Fruit fly (Drosophila melanogaster) whole organism, embryonic: Measurements from ENCODE around the gene Trf4-1.

Experiments
- Adf1 ChIP-seq: fragments of 200-800 bp; sonication (Bioruptor generic); IDR thresholded peaks from 2 replicates; pipeline ENCODE4 v1.3.6; 2022; ENCODE audit warnings: missing biosample characterization, missing genetic modification characterization
- B-H2 ChIP-seq: fragments of 200-800 bp; sonication (Bioruptor generic); optimal IDR thresholded peaks from 2 replicates; lab custom pipeline; 2018; ENCODE audit warnings: missing biosample characterization, mild to moderate bottlenecking, missing genetic modification characterization
- Bteb2 ChIP-seq: fragments of 200-800 bp; sonication (Bioruptor generic); optimal IDR thresholded peaks from 2 replicates; lab custom pipeline; 2016; ENCODE audit warnings: missing biosample characterization, missing genetic modification characterization
- CG10565 ChIP-seq: fragments of 200-800 bp; sonication (Bioruptor generic); optimal IDR thresholded peaks from 3 replicates; lab custom pipeline; 2016; ENCODE audit warnings: missing biosample characterization, mild to moderate bottlenecking, missing genetic modification characterization
- CG11247 ChIP-seq: fragments of 200-800 bp; sonication (Bioruptor generic); IDR thresholded peaks from 2 replicates; pipeline ENCODE4 v1.3.6; 2022; ENCODE audit warnings: missing biosample characterization, missing genetic modification characterization
- CG1233 ChIP-seq: fragments of 200-800 bp; sonication (Bioruptor generic); optimal IDR thresholded peaks from 4 replicates; lab custom pipeline; 2018; ENCODE audit warnings: missing biosample characterization, mild to moderate bottlenecking, missing genetic modification characterization
- CG12391 ChIP-seq: fragments of 200-800 bp; sonication (Bioruptor generic); optimal IDR thresholded peaks from 3 replicates; lab custom pipeline; 2018; ENCODE audit warnings: missing biosample characterization, mild to moderate bottlenecking, missing genetic modification characterization, moderate library complexity
- CG12942 ChIP-seq: fragments of 200-800 bp; sonication (Bioruptor generic); optimal IDR thresholded peaks from 3 replicates; lab custom pipeline; 2016; ENCODE audit warnings: missing biosample characterization, missing genetic modification characterization
- CG14965 ChIP-seq: fragments of 200-800 bp; sonication (Bioruptor generic); optimal IDR thresholded peaks from 2 replicates; lab custom pipeline; 2016; ENCODE audit warnings: missing biosample characterization, missing genetic modification characterization, borderline replicate concordance
- CG15514 ChIP-seq: fragments of 200-800 bp; sonication (Bioruptor generic); optimal IDR thresholded peaks from 3 replicates; lab custom pipeline; 2017; ENCODE audit warnings: missing biosample characterization, missing genetic modification characterization, mild to moderate bottlenecking, moderate library complexity, missing genetic modification reagents
- CG16779 ChIP-seq: fragments of 200-800 bp; sonication (Bioruptor generic); IDR thresholded peaks from 2 replicates; pipeline ENCODE4 v1.3.6; 2022; ENCODE audit warnings: missing biosample characterization, missing genetic modification characterization
- CG17829 ChIP-seq: fragments of 200-800 bp; optimal IDR thresholded peaks from 2 replicates; lab custom pipeline; 2019; ENCODE audit warnings: missing biosample characterization, mild to moderate bottlenecking, missing genetic modification characterization, moderate library complexity
- CG2199 ChIP-seq: fragments of 200-800 bp; sonication (Bioruptor generic); IDR thresholded peaks from 3 replicates; pipeline ENCODE4 v1.3.6; 2022; ENCODE audit warnings: missing biosample characterization, missing genetic modification characterization
- CG32767 ChIP-seq: fragments of 200-800 bp; sonication (Bioruptor generic); IDR thresholded peaks from 2 replicates; pipeline ENCODE4 v1.3.6; 2022; ENCODE audit warnings: missing biosample characterization, missing genetic modification characterization
- CG32772 ChIP-seq: fragments of 200-800 bp; sonication (Bioruptor generic); IDR thresholded peaks from 2 replicates; pipeline ENCODE4 v1.3.6; 2022; ENCODE audit warnings: missing biosample characterization, missing genetic modification characterization
- CG42726 ChIP-seq: fragments of 200-800 bp; sonication (Bioruptor generic); IDR thresholded peaks from 2 replicates; pipeline ENCODE4 v1.3.6; 2022; ENCODE audit warnings: missing biosample characterization, missing genetic modification characterization; ENCODE audit not compliant: partially characterized antibody
- CG4707 ChIP-seq: fragments of 200-800 bp; sonication (Bioruptor generic); optimal IDR thresholded peaks from 2 replicates; lab custom pipeline; 2018; ENCODE audit warnings: missing biosample characterization, mild to moderate bottlenecking, missing genetic modification characterization, moderate library complexity
- CG6654 ChIP-seq: fragments of 200-800 bp; sonication (Bioruptor generic); optimal IDR thresholded peaks from 2 replicates; lab custom pipeline; 2017; ENCODE audit warnings: missing biosample characterization, mild to moderate bottlenecking, missing genetic modification characterization
- CG8478 ChIP-seq: fragments of >200 bp; optimal IDR thresholded peaks from 2 replicates; lab custom pipeline; 2018
- CG8765 ChIP-seq: fragments of 200-800 bp; sonication (Bioruptor generic); IDR thresholded peaks from 2 replicates; pipeline ENCODE4 v1.3.6; 2022; ENCODE audit warnings: missing biosample characterization, missing genetic modification characterization
- CG9932 ChIP-seq: fragments of 200-800 bp; sonication (Bioruptor generic); IDR thresholded peaks from 2 replicates; pipeline ENCODE4 v1.3.6; 2022; ENCODE audit warnings: missing biosample characterization, missing genetic modification characterization
- CkIIα-i1 ChIP-seq: fragments of 200-800 bp; sonication (Bioruptor generic); IDR thresholded peaks from 2 replicates; pipeline ENCODE4 v1.3.6; 2022; ENCODE audit warnings: missing biosample characterization, missing genetic modification characterization
- CoRest ChIP-seq: fragments of 200-800 bp; sonication (Bioruptor generic); optimal IDR thresholded peaks from 3 replicates; lab custom pipeline; 2018; ENCODE audit warnings: missing biosample characterization, mild to moderate bottlenecking, missing genetic modification characterization, moderate library complexity
- Hmx ChIP-seq: fragments of 200-800 bp; sonication (Bioruptor generic); optimal IDR thresholded peaks from 2 replicates; lab custom pipeline; 2016; ENCODE audit warnings: missing biosample characterization, missing genetic modification characterization
- Lpt ChIP-seq: fragments of >200 bp; optimal IDR thresholded peaks from 2 replicates; lab custom pipeline; 2018; ENCODE audit warnings: missing biosample characterization, missing genetic modification characterization
- MESR4 ChIP-seq: fragments of 200-800 bp; sonication (Bioruptor generic); optimal IDR thresholded peaks from 2 replicates; lab custom pipeline; 2018; ENCODE audit warnings: missing biosample characterization, mild to moderate bottlenecking, missing genetic modification characterization, moderate library complexity
- Med ChIP-seq: fragments of 200-800 bp; sonication (Bioruptor generic); peaks from one replicate; lab custom pipeline; 2016; ENCODE audit warnings: missing biosample characterization, missing genetic modification characterization, mild to moderate bottlenecking, inconsistent platforms, moderate library complexity
- Spps ChIP-seq: fragments of 200-800 bp; sonication (Bioruptor generic); optimal IDR thresholded peaks from 2 replicates; lab custom pipeline; 2018; ENCODE audit warnings: missing biosample characterization, mild to moderate bottlenecking, missing genetic modification characterization
- Xbp1 ChIP-seq: fragments of 200-800 bp; sonication (Bioruptor generic); optimal IDR thresholded peaks from 3 replicates; lab custom pipeline; 2016; ENCODE audit warnings: missing biosample characterization, mild to moderate bottlenecking, missing genetic modification characterization
- aop ChIP-seq: fragments of 200-800 bp; sonication (Bioruptor generic); IDR thresholded peaks from 2 replicates; pipeline ENCODE4 v1.3.6; 2022; ENCODE audit warnings: missing biosample characterization, missing genetic modification characterization
- ase ChIP-seq: fragments of 200-800 bp; sonication (Bioruptor generic); IDR thresholded peaks from 3 replicates; pipeline ENCODE4 v1.3.6; 2022; ENCODE audit warnings: missing biosample characterization, missing genetic modification characterization
- bbx ChIP-seq: fragments of 200-800 bp; sonication (Bioruptor generic); IDR thresholded peaks from 2 replicates; pipeline ENCODE4 v1.3.6; 2022; ENCODE audit warnings: missing biosample characterization, missing genetic modification characterization; ENCODE audit not compliant: partially characterized antibody
- cato ChIP-seq: fragments of 200-800 bp; sonication (Bioruptor generic); optimal IDR thresholded peaks from 2 replicates; lab custom pipeline; 2016; ENCODE audit warnings: missing biosample characterization, missing genetic modification characterization, borderline replicate concordance
- dm ChIP-seq: fragments of 200-800 bp; sonication (Bioruptor generic); optimal IDR thresholded peaks from 3 replicates; lab custom pipeline; 2016; ENCODE audit warnings: missing biosample characterization, missing genetic modification characterization
- dmrt11E ChIP-seq: fragments of 200-800 bp; sonication (Bioruptor generic); optimal IDR thresholded peaks from 3 replicates; lab custom pipeline; 2018; ENCODE audit warnings: missing biosample characterization, mild to moderate bottlenecking, missing genetic modification characterization, moderate library complexity
- eve ChIP-seq, 2 experiments: fragments of >200 bp; optimal IDR thresholded peaks; 2 replicates each; lab custom pipeline; 2017; ENCODE audit warnings: missing biosample characterization in 2 of 2, missing genetic modification characterization in 2 of 2
- fru ChIP-seq: fragments of >200 bp; optimal IDR thresholded peaks from 2 replicates; lab custom pipeline; 2017
- ftz-f1 ChIP-seq: fragments of 200-800 bp; sonication (Bioruptor generic); optimal IDR thresholded peaks from 2 replicates; lab custom pipeline; 2016; ENCODE audit warnings: missing biosample characterization, missing genetic modification characterization
- gce ChIP-seq: fragments of 200-800 bp; sonication (Bioruptor generic); IDR thresholded peaks from 3 replicates; pipeline ENCODE4 v1.3.6; 2022; ENCODE audit warnings: missing biosample characterization, missing genetic modification characterization
- gem ChIP-seq: fragments of 200-800 bp; sonication (Bioruptor generic); optimal IDR thresholded peaks from 2 replicates; lab custom pipeline; 2019; ENCODE audit warnings: missing biosample characterization, mild to moderate bottlenecking, missing genetic modification characterization, moderate library complexity
- gfzf ChIP-seq: fragments of 200-800 bp; sonication (Bioruptor generic); optimal IDR thresholded peaks from 2 replicates; lab custom pipeline; 2016; ENCODE audit warnings: missing biosample characterization, mild to moderate bottlenecking, missing genetic modification characterization, moderate library complexity
- ind ChIP-seq: fragments of 200-800 bp; sonication (Bioruptor generic); optimal IDR thresholded peaks from 3 replicates; lab custom pipeline; 2016; ENCODE audit warnings: missing biosample characterization, missing genetic modification characterization
- insv ChIP-seq, 2 experiments: fragments of 200-800 bp; sonication (Bioruptor generic); optimal IDR thresholded peaks; 3 replicates each; lab custom pipeline; 2016 to 2018; ENCODE audit warnings: missing biosample characterization in 2 of 2, missing genetic modification characterization in 2 of 2
- kay ChIP-seq: fragments of 200-800 bp; sonication (Bioruptor generic); optimal IDR thresholded peaks from 2 replicates; lab custom pipeline; 2016; ENCODE audit warnings: missing biosample characterization, missing genetic modification characterization
- p53 ChIP-seq: fragments of 200-800 bp; sonication (Bioruptor generic); optimal IDR thresholded peaks from 2 replicates; lab custom pipeline; 2016; ENCODE audit warnings: missing biosample characterization, missing genetic modification characterization
- pnt ChIP-seq: fragments of 200-800 bp; sonication (Bioruptor generic); optimal IDR thresholded peaks from 3 replicates; lab custom pipeline; 2016; ENCODE audit warnings: missing biosample characterization, missing genetic modification characterization
- pros ChIP-seq: fragments of 200-800 bp; sonication (Bioruptor generic); optimal IDR thresholded peaks from 3 replicates; lab custom pipeline; 2019; ENCODE audit warnings: missing biosample characterization, mild to moderate bottlenecking, missing genetic modification characterization, moderate library complexity
- psq ChIP-seq: fragments of 200-800 bp; sonication (Bioruptor generic); optimal IDR thresholded peaks from 2 replicates; lab custom pipeline; 2017; ENCODE audit warnings: missing biosample characterization, missing genetic modification characterization
- ro ChIP-seq: fragments of 200-800 bp; sonication (Bioruptor generic); IDR thresholded peaks from 2 replicates; pipeline ENCODE4 v1.3.6; 2022; ENCODE audit warnings: missing biosample characterization, missing genetic modification characterization
- row ChIP-seq: fragments of 200-800 bp; sonication (Bioruptor generic); IDR thresholded peaks from 3 replicates; pipeline ENCODE4 v1.3.6; 2022; ENCODE audit warnings: missing biosample characterization, missing genetic modification characterization
- sim ChIP-seq: fragments of 200-800 bp; sonication (Bioruptor generic); IDR thresholded peaks from 2 replicates; pipeline ENCODE4 v1.3.6; 2022; ENCODE audit warnings: missing biosample characterization, missing genetic modification characterization
- sr ChIP-seq: fragments of 200-800 bp; sonication (Bioruptor generic); IDR thresholded peaks from 3 replicates; pipeline ENCODE4 v1.3.6; 2022; ENCODE audit warnings: missing biosample characterization, missing genetic modification characterization
- stc ChIP-seq: fragments of 200-800 bp; sonication (Bioruptor generic); IDR thresholded peaks from 2 replicates; pipeline ENCODE4 v1.3.6; 2022; ENCODE audit warnings: missing biosample characterization, missing genetic modification characterization

The Trf4-1 gene

dm6 chrX:8542728-8543127 is 17.4 kb upstream of the Trf4-1 start (continued):
- TF ChIP-seq MESR4 (GFP tag; lab: Kevin White, UChicago), result no peak
- TF ChIP-seq Med (GFP tag; lab: Kevin White, UChicago), result peak; percentile 69
- TF ChIP-seq CoRest (tag; lab: Kevin White, UChicago), result no peak
- no peak for TF ChIP-seq gce (GFP tag; lab: Robert Waterston, UW)
- no peak for TF ChIP-seq aop (GFP tag; lab: Robert Waterston, UW)
- TF ChIP-seq CG17829 (tag; lab: Kevin White, UChicago), result no peak
- TF ChIP-seq CkIIα-i1 (GFP tag; lab: Robert Waterston, UW), result no peak
- no peak for TF ChIP-seq dm (GFP tag; lab: Kevin White, UChicago)
- peak; percentile 41 for TF ChIP-seq Xbp1 (GFP tag; lab: Kevin White, UChicago)
- TF ChIP-seq fru, result no peak
- TF ChIP-seq CG32772 (GFP tag; lab: Robert Waterston, UW), result peak; percentile 32; the same call in 1 of the 2 replicates
- TF ChIP-seq bbx (GFP tag; lab: Robert Waterston, UW), result no peak
- no peak for TF ChIP-seq ftz-f1 (GFP tag; lab: Kevin White, UChicago)
- TF ChIP-seq Adf1 (GFP tag; lab: Robert Waterston, UW), result no peak
- TF ChIP-seq gem (tag; lab: Kevin White, UChicago), result peak; percentile 68
- TF ChIP-seq CG1233, result no peak
- TF ChIP-seq CG15514 (GFP tag; lab: Kevin White, UChicago), result no peak
- peak; percentile 29 for TF ChIP-seq ind (GFP tag; lab: Kevin White, UChicago)
- TF ChIP-seq gfzf (GFP tag; lab: Kevin White, UChicago), result no peak
- TF ChIP-seq ase (GFP tag; lab: Robert Waterston, UW), result 0 out of 3 replicates have a peak, but pooled peaks have one; percentile 42
- TF ChIP-seq CG42726 (GFP tag; lab: Robert Waterston, UW), result no peak
- no peak for TF ChIP-seq pros (GFP tag; lab: Kevin White, UChicago)
- no peak for TF ChIP-seq B-H2 (GFP tag; lab: Kevin White, UChicago)
- no peak for TF ChIP-seq CG8478
- no peak for TF ChIP-seq CG4707 (GFP tag; lab: Kevin White, UChicago)
- TF ChIP-seq pnt (GFP tag; lab: Kevin White, UChicago), result peak; percentile 21
- no peak for TF ChIP-seq CG8765
- no peak for TF ChIP-seq ro (GFP tag; lab: Robert Waterston, UW)
- TF ChIP-seq CG12942 (GFP tag; lab: Kevin White, UChicago), result no peak
- no peak for TF ChIP-seq CG6654 (GFP tag; lab: Kevin White, UChicago)
- TF ChIP-seq CG9932 (GFP tag; lab: Robert Waterston, UW), result peak; percentile 33; the same call in 1 of the 2 replicates
- no peak for TF ChIP-seq insv (GFP tag; optimal IDR thresholded peaks at IDR 0.05; lab: Kevin White, UChicago)
- TF ChIP-seq eve (GFP tag; optimal IDR thresholded peaks at IDR 0.05; lab: Kevin White, UChicago), result no peak
- no peak for TF ChIP-seq CG16779
- no peak for TF ChIP-seq CG11247 (GFP tag; lab: Robert Waterston, UW)
- TF ChIP-seq Bteb2 (GFP tag; lab: Kevin White, UChicago), result no peak
- no peak for TF ChIP-seq CG32767
- no peak for TF ChIP-seq Lpt
- no peak for TF ChIP-seq CG14965 (GFP tag; lab: Kevin White, UChicago)
- peak; percentile 67 for TF ChIP-seq row
- peak; percentile 33 for TF ChIP-seq CG12391 (tag; lab: Kevin White, UChicago)
- no peak for TF ChIP-seq sim (GFP tag; lab: Robert Waterston, UW)
- no peak for TF ChIP-seq CG2199
- no peak for TF ChIP-seq sr (GFP tag; lab: Robert Waterston, UW)
- no peak for TF ChIP-seq stc (GFP tag; lab: Robert Waterston, UW)
- TF ChIP-seq p53, result no peak
- no peak for TF ChIP-seq CG10565
- no peak for TF ChIP-seq Hmx
- no peak for TF ChIP-seq psq (GFP tag; lab: Kevin White, UChicago)
- no peak for TF ChIP-seq cato (GFP tag; lab: Kevin White, UChicago)
- no peak for TF ChIP-seq kay
- no peak for TF ChIP-seq dmrt11E (tag; lab: Kevin White, UChicago)
- no peak for TF ChIP-seq Spps (tag; lab: Kevin White, UChicago)
